Fruit fly (Drosophila melanogaster) Kc167 (cell line): ENCODE results near the gene CG32547.

Experiments used
- Sin3A ChIP-seq: fragments of >200 bp; optimal IDR thresholded peaks from 2 replicates; lab custom pipeline; 2018; ENCODE audit warnings: missing external identifiers
- insv ChIP-seq: fragments of >200 bp; optimal IDR thresholded peaks from 3 replicates; lab custom pipeline; 2018; ENCODE audit warnings: missing external identifiers

- TF ChIP-seq Sin3A (no peak), insv (lab: Kevin White, UChicago) (no peak)
Observed at dm6 chrX:18460318-18460717, 19.0 kb downstream of the CG32547 start, which contains the start of gene CG43843.
